Fruit fly (Drosophila melanogaster): Measurements from ENCODE around the gene robl37BC.

Gene robl37BC

dm6 chr2L:18987078-18987895 lies 23.4 kb upstream of the robl37BC start, which contains the start of the genes Swip-1 and EMC5 (continued):
- TF ChIP-seq tna (GFP tag; IDR thresholded peaks at IDR 0.05; ENCODE audit: partially characterized antibody) (peak; percentile 56; the same call in 1 of the 2 replicates), Fer2 (tag; optimal IDR thresholded peaks at IDR 0.05) (peak; percentile 28), kah (GFP tag; optimal IDR thresholded peaks at IDR 0.05) (no peak), Bdp1 (GFP tag; optimal IDR thresholded peaks at IDR 0.05) (no peak), zfh1 (GFP tag; IDR thresholded peaks at IDR 0.05) (peak; percentile 60), Sox102F (GFP tag; optimal IDR thresholded peaks at IDR 0.05) (peak; percentile 68), CG33557 (GFP tag; optimal IDR thresholded peaks at IDR 0.05) (peak; percentile 58), tio (GFP tag; optimal IDR thresholded peaks at IDR 0.05) (peak; percentile 17), wor (GFP tag; IDR thresholded peaks at IDR 0.05) (no peak), CG11695 (GFP tag; IDR thresholded peaks at IDR 0.05) (no peak), Trl (optimal IDR thresholded peaks at IDR 0.05) (no peak), Trl (GFP tag; optimal IDR thresholded peaks at IDR 0.05) (peak; percentile 1), hb (GFP tag; IDR thresholded peaks at IDR 0.05; ENCODE audit: partially characterized antibody) (peak; percentile 42; the same call in 1 of the 3 replicates), trh (GFP tag; optimal IDR thresholded peaks at IDR 0.05) (peak; percentile 51), CG9727 (GFP tag; optimal IDR thresholded peaks at IDR 0.05) (peak; percentile 70), ash1 (GFP tag; optimal IDR thresholded peaks at IDR 0.05) (no peak), Fer3 (tag; optimal IDR thresholded peaks at IDR 0.05) (peak; percentile 44), ato (GFP tag; IDR thresholded peaks at IDR 0.05; ENCODE audit: partially characterized antibody) (peak; percentile 55; the same call in 1 of the 2 replicates), bbx (GFP tag; IDR thresholded peaks at IDR 0.05; ENCODE audit: partially characterized antibody) (peak; percentile 60), danr (GFP tag; IDR thresholded peaks at IDR 0.05) (no peak), CG16813 (GFP tag; IDR thresholded peaks at IDR 0.05; ENCODE audit: partially characterized antibody) (peak; percentile 68), lbe (GFP tag; optimal IDR thresholded peaks at IDR 0.05) (no peak), zfh2 (GFP tag; optimal IDR thresholded peaks at IDR 0.05) (peak; percentile 13), CG4707 (GFP tag; optimal IDR thresholded peaks at IDR 0.05) (no peak), BtbVII (GFP tag; optimal IDR thresholded peaks at IDR 0.05) (no peak), Bgb (GFP tag; IDR thresholded peaks at IDR 0.05; ENCODE audit: partially characterized antibody) (peak; percentile 47), CG15601 (tag; optimal IDR thresholded peaks at IDR 0.05) (peak; percentile 66), CG18599 (GFP tag; optimal IDR thresholded peaks at IDR 0.05) (peak; percentile 47), usp (GFP tag; optimal IDR thresholded peaks at IDR 0.05) (no peak), dpn (GFP tag; optimal IDR thresholded peaks at IDR 0.05) (peak in 1 of 2 experiments; percentile 53), CG9932 (GFP tag; IDR thresholded peaks at IDR 0.05) (peak; percentile 87), sc (optimal IDR thresholded peaks at IDR 0.05) (no peak), sc (GFP tag; optimal IDR thresholded peaks at IDR 0.05) (peak; percentile 7), CG8388 (GFP tag; optimal IDR thresholded peaks at IDR 0.05) (peak; percentile 62), luna (GFP tag; optimal IDR thresholded peaks at IDR 0.05) (no peak), croc (GFP tag; conservative IDR thresholded peaks at IDR 0.05) (0 out of 3 replicates have a peak, but pooled peaks have one; percentile 19), CG12219 (GFP tag; optimal IDR thresholded peaks at IDR 0.05) (peak; percentile 11), CG12104 (GFP tag; optimal IDR thresholded peaks at IDR 0.05) (peak; percentile 71), CG42726 (GFP tag; IDR thresholded peaks at IDR 0.05; ENCODE audit: partially characterized antibody) (peak; percentile 72), Drgx (GFP tag; IDR thresholded peaks at IDR 0.05) (no peak), CG2678 (tag; optimal IDR thresholded peaks at IDR 0.05) (peak; percentile 80), ab (GFP tag; optimal IDR thresholded peaks at IDR 0.05) (no peak), knrl (GFP tag; IDR thresholded peaks at IDR 0.05; ENCODE audit: partially characterized antibody) (peak; percentile 44; the same call in 1 of the 3 replicates), org-1 (GFP tag; optimal IDR thresholded peaks at IDR 0.05) (no peak), Eip74EF (GFP tag; optimal IDR thresholded peaks at IDR 0.05) (peak in 1 of 2 experiments; percentile 20), chm (GFP tag; IDR thresholded peaks at IDR 0.05) (peak; percentile 87), Hmx (GFP tag; optimal IDR thresholded peaks at IDR 0.05) (no peak), zf30C (GFP tag; optimal IDR thresholded peaks at IDR 0.05) (no peak)

Data from whole organism, embryonic.